Fruit fly (Drosophila melanogaster): ENCODE results near the gene qua.

qua gene

DNA sequence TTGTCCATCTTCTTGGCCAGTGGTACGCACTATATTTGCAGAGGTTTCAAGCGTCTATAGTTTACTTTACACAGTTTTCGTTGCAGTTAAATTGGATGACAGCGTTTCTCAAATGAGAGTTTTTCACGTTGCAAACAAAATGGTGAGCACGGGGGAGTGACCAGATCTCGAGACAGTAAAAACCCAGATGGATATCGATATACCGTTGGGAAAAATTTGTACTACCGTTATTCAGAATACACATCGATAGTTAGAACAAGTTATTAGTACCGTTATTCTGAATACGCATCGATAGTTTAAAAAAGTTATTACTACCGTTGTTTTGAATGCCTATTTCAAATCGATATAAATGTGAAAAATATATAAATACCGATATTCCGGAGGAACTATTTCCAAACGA, 19.3 kb downstream of the qua start, which contains the start of gene cass (continued):
- no peak for TF ChIP-seq bsh (GFP tag; optimal IDR thresholded peaks at IDR 0.05)
- TF ChIP-seq Dip3 (GFP tag; optimal IDR thresholded peaks at IDR 0.05) = no peak
- no peak for TF ChIP-seq CG4404 (GFP tag; IDR thresholded peaks at IDR 0.05)
- TF ChIP-seq sna (GFP tag; IDR thresholded peaks at IDR 0.05; ENCODE audit: partially characterized antibody) = peak; percentile 82
- TF ChIP-seq lab (GFP tag; optimal IDR thresholded peaks at IDR 0.05) = no peak
- TF ChIP-seq Taf1 (GFP tag; IDR thresholded peaks at IDR 0.05) = no peak
- TF ChIP-seq CG16863 (GFP tag; optimal IDR thresholded peaks at IDR 0.05) = no peak
- no peak for TF ChIP-seq kay (GFP tag; optimal IDR thresholded peaks at IDR 0.05)
- no peak for TF ChIP-seq CG9727 (GFP tag; optimal IDR thresholded peaks at IDR 0.05)
- TF ChIP-seq slp2 (GFP tag; optimal IDR thresholded peaks at IDR 0.05) = no peak
- no peak for TF ChIP-seq CG6689 (GFP tag; IDR thresholded peaks at IDR 0.05)
- no peak for TF ChIP-seq Mad (GFP tag; optimal IDR thresholded peaks at IDR 0.05)
- peak; percentile 47 for TF ChIP-seq CTCF (GFP tag; optimal IDR thresholded peaks at IDR 0.05)
- no peak for TF ChIP-seq CG4854 (GFP tag; optimal IDR thresholded peaks at IDR 0.05)
- no peak for TF ChIP-seq bab2 (GFP tag; optimal IDR thresholded peaks at IDR 0.05)
- peak; percentile 90 for TF ChIP-seq BEAF-32 (GFP tag; optimal IDR thresholded peaks at IDR 0.05)
- TF ChIP-seq hb (GFP tag; IDR thresholded peaks at IDR 0.05; ENCODE audit: partially characterized antibody) = peak; percentile 86
- TF ChIP-seq CG13775 (GFP tag; optimal IDR thresholded peaks at IDR 0.05) = no peak
- no peak for TF ChIP-seq klu (GFP tag; IDR thresholded peaks at IDR 0.05)
- TF ChIP-seq Meics (GFP tag; optimal IDR thresholded peaks at IDR 0.05) = no peak
- TF ChIP-seq repo (GFP tag; optimal IDR thresholded peaks at IDR 0.05) = no peak
- TF ChIP-seq Hand (GFP tag; optimal IDR thresholded peaks at IDR 0.05) = no peak
- TF ChIP-seq yki (optimal IDR thresholded peaks at IDR 0.05) = no peak
- peak; percentile 22 for TF ChIP-seq CG12659 (GFP tag; optimal IDR thresholded peaks at IDR 0.05)
- no peak for TF ChIP-seq Side (GFP tag; optimal IDR thresholded peaks at IDR 0.05)
- peak; percentile 59 for TF ChIP-seq CG30020 (tag; optimal IDR thresholded peaks at IDR 0.05)
- no peak for TF ChIP-seq CG12219 (GFP tag; optimal IDR thresholded peaks at IDR 0.05)
- peak; percentile 13 for TF ChIP-seq CG13894 (tag; optimal IDR thresholded peaks at IDR 0.05)
- TF ChIP-seq sens-2 (GFP tag; IDR thresholded peaks at IDR 0.05) = no peak
- TF ChIP-seq scrt (GFP tag; optimal IDR thresholded peaks at IDR 0.05) = no peak
- no peak for TF ChIP-seq CG4730 (GFP tag; IDR thresholded peaks at IDR 0.05)
- TF ChIP-seq CG17912 (GFP tag; optimal IDR thresholded peaks at IDR 0.05) = no peak
- TF ChIP-seq esg (GFP tag; conservative IDR thresholded peaks at IDR 0.05) = no peak
- no peak for TF ChIP-seq CG2875 (GFP tag; optimal IDR thresholded peaks at IDR 0.05)
- peak; percentile 89 for TF ChIP-seq pzg (GFP tag; optimal IDR thresholded peaks at IDR 0.05)
- no peak for TF ChIP-seq fd64A (GFP tag; optimal IDR thresholded peaks at IDR 0.05)
- no peak for TF ChIP-seq slbo (GFP tag; IDR thresholded peaks at IDR 0.05)
- no peak for TF ChIP-seq CG15073 (GFP tag; optimal IDR thresholded peaks at IDR 0.05)
- no peak for TF ChIP-seq Fer1 (GFP tag; optimal IDR thresholded peaks at IDR 0.05)
- no peak for TF ChIP-seq CG31441 (GFP tag; IDR thresholded peaks at IDR 0.05)
- peak; percentile 4 for TF ChIP-seq Max (GFP tag; optimal IDR thresholded peaks at IDR 0.05)
- TF ChIP-seq NC2α (GFP tag; optimal IDR thresholded peaks at IDR 0.05) = no peak
- peak in 1 of 2 experiments; percentile 16 for TF ChIP-seq Pdp1 (GFP tag; optimal IDR thresholded peaks at IDR 0.05)
- TF ChIP-seq Hr51 (GFP tag; optimal IDR thresholded peaks at IDR 0.05) = no peak
- TF ChIP-seq ci (GFP tag; IDR thresholded peaks at IDR 0.05) = no peak; the same call in 2 of the 3 replicates
- no peak for TF ChIP-seq CG8944 (GFP tag; optimal IDR thresholded peaks at IDR 0.05)
- TF ChIP-seq Kr (GFP tag; optimal IDR thresholded peaks at IDR 0.05) = no peak
- TF ChIP-seq CG14050 (GFP tag; IDR thresholded peaks at IDR 0.05) = no peak
- peak; percentile 93 for TF ChIP-seq bbx (GFP tag; IDR thresholded peaks at IDR 0.05; ENCODE audit: partially characterized antibody)
- no peak for TF ChIP-seq Hr3 (GFP tag; optimal IDR thresholded peaks at IDR 0.05)
- no peak for TF ChIP-seq tap (tag; optimal IDR thresholded peaks at IDR 0.05)
- TF ChIP-seq CG7987 (GFP tag; optimal IDR thresholded peaks at IDR 0.05) = no peak
